Worm (Caenorhabditis elegans) whole organism, L4/young adult: ENCODE data around the gene swt-5.

Source experiments
- W03F9.2 ChIP-seq: fragments of 150-350 bp; optimal IDR thresholded peaks from 2 replicates; lab custom pipeline; 2014; ENCODE audit warnings: missing biosample characterization, missing genetic modification characterization
- him-1 ChIP-seq: sonication (generic microtip); optimal IDR thresholded peaks from 2 replicates; lab custom pipeline; 2016; ENCODE audit warnings: missing genotype, missing genetic modification reagents, missing genetic modification characterization, missing compliant biosample characterization

- no peak for TF ChIP-seq W03F9.2
- no peak for TF ChIP-seq him-1 (tag; lab: Kevin White, UChicago)
Observed at ce11 chrV:9483738-9484256, 17.4 kb upstream of the swt-5 start, which contains the start of gene K06A4.2.
